Worm (Caenorhabditis elegans): ENCODE data around the gene srw-35.

- TF ChIP-seq blmp-1 (tag; optimal IDR thresholded peaks at IDR 0.05; ENCODE audit: insufficient read depth) (no peak), lin-11 (tag; optimal IDR thresholded peaks at IDR 0.05) (no peak), R02D3.7 (tag; optimal IDR thresholded peaks at IDR 0.05) (no peak), nhr-77 (tag; optimal IDR thresholded peaks at IDR 0.05) (no peak), ceh-16 (tag; optimal IDR thresholded peaks at IDR 0.05) (no peak), snpc-4 (tag; optimal IDR thresholded peaks at IDR 0.05) (no peak), peb-1 (tag; optimal IDR thresholded peaks at IDR 0.05) (no peak), ama-1 (optimal IDR thresholded peaks at IDR 0.05) (no peak), fos-1 (tag; optimal IDR thresholded peaks at IDR 0.05) (no peak), alr-1 (tag; optimal IDR thresholded peaks at IDR 0.05) (no peak), unc-62 (GFP tag; optimal IDR thresholded peaks at IDR 0.05) (no peak), unc-55 (GFP tag; optimal IDR thresholded peaks at IDR 0.05) (no peak), ztf-11 (tag; optimal IDR thresholded peaks at IDR 0.05) (no peak), ztf-4 (tag; optimal IDR thresholded peaks at IDR 0.05) (no peak)
Measured at ce11 chrV:16467840-16468239, 4.5 kb upstream of the srw-35 start, which contains the start of gene sru-44.

Data from whole organism, L2 larva.